Fruit fly (Drosophila melanogaster): Measurements from ENCODE around the gene CG3769.

The CG3769 gene

dm6 chr2L:9449257-9449972 is 14.2 kb downstream of the CG3769 start (continued):
- TF ChIP-seq CG6683 (GFP tag; optimal IDR thresholded peaks at IDR 0.05) (peak; percentile 89), Ada2b (GFP tag; IDR thresholded peaks at IDR 0.05) (peak; percentile 85), slp2 (GFP tag; optimal IDR thresholded peaks at IDR 0.05) (peak; percentile 88), CG11723 (GFP tag; optimal IDR thresholded peaks at IDR 0.05) (peak; percentile 92), CG13624 (GFP tag; optimal IDR thresholded peaks at IDR 0.05) (peak; percentile 39), CG4617 (GFP tag; optimal IDR thresholded peaks at IDR 0.05; ENCODE audit: borderline replicate concordance) (peak; percentile 84), aop (GFP tag; IDR thresholded peaks at IDR 0.05) (peak; percentile 67), Lim3 (GFP tag; IDR thresholded peaks at IDR 0.05) (peak; percentile 93), CG15011 (GFP tag; optimal IDR thresholded peaks at IDR 0.05) (peak; percentile 89), NFAT (GFP tag; IDR thresholded peaks at IDR 0.05) (peak; percentile 89), Hr39 (optimal IDR thresholded peaks at IDR 0.05) (no peak), fd3F (GFP tag; optimal IDR thresholded peaks at IDR 0.05) (peak; percentile 89), CG8478 (optimal IDR thresholded peaks at IDR 0.05) (no peak), CG11247 (GFP tag; IDR thresholded peaks at IDR 0.05) (peak; percentile 91), CG11398 (GFP tag; optimal IDR thresholded peaks at IDR 0.05) (peak; percentile 34), ase (GFP tag; IDR thresholded peaks at IDR 0.05) (peak; percentile 91), Ets97D (GFP tag; optimal IDR thresholded peaks at IDR 0.05) (no peak), ranshi (GFP tag; IDR thresholded peaks at IDR 0.05) (peak; percentile 93), CG2712 (tag; optimal IDR thresholded peaks at IDR 0.05) (peak; percentile 98), row (GFP tag; IDR thresholded peaks at IDR 0.05) (peak; percentile 99), da (GFP tag; optimal IDR thresholded peaks at IDR 0.05) (peak; percentile 63), cad (GFP tag; optimal IDR thresholded peaks at IDR 0.05) (no peak), Opbp (GFP tag; IDR thresholded peaks at IDR 0.05; ENCODE audit: partially characterized antibody) (peak; percentile 74), CG30403 (GFP tag; optimal IDR thresholded peaks at IDR 0.05) (peak; percentile 96), CG14860 (GFP tag; IDR thresholded peaks at IDR 0.05; ENCODE audit: partially characterized antibody) (no peak), CG9437 (GFP tag; optimal IDR thresholded peaks at IDR 0.05) (peak; percentile 87), Sox102F (GFP tag; optimal IDR thresholded peaks at IDR 0.05) (peak; percentile 88), abd-A (tag; optimal IDR thresholded peaks at IDR 0.05) (peak; percentile 83), knrl (GFP tag; IDR thresholded peaks at IDR 0.05; ENCODE audit: partially characterized antibody) (no peak), so (GFP tag; IDR thresholded peaks at IDR 0.05) (peak; percentile 96; the same call in 2 of the 3 replicates), CG13894 (tag; optimal IDR thresholded peaks at IDR 0.05) (peak; percentile 87), CG8281 (tag; optimal IDR thresholded peaks at IDR 0.05) (peak; percentile 86), wek (GFP tag; optimal IDR thresholded peaks at IDR 0.05) (peak; percentile 43), crc (GFP tag; optimal IDR thresholded peaks at IDR 0.05) (no peak), CG6791 (GFP tag; IDR thresholded peaks at IDR 0.05; ENCODE audit: partially characterized antibody) (peak; percentile 54; the same call in 1 of the 3 replicates), CG2889 (GFP tag; IDR thresholded peaks at IDR 0.05) (peak; percentile 91), CG10654 (GFP tag; optimal IDR thresholded peaks at IDR 0.05) (peak; percentile 91), Hr3 (GFP tag; optimal IDR thresholded peaks at IDR 0.05) (peak; percentile 96), CG15514 (GFP tag; optimal IDR thresholded peaks at IDR 0.05) (peak; percentile 74), NC2α (GFP tag; optimal IDR thresholded peaks at IDR 0.05) (peak; percentile 59), stc (GFP tag; IDR thresholded peaks at IDR 0.05) (peak; percentile 93), H2.0 (GFP tag; IDR thresholded peaks at IDR 0.05) (peak; percentile 91), CG10209 (GFP tag; optimal IDR thresholded peaks at IDR 0.05) (peak; percentile 98), MTF-1 (GFP tag; optimal IDR thresholded peaks at IDR 0.05; ENCODE audit: borderline replicate concordance) (peak; percentile 18), dpn (GFP tag; optimal IDR thresholded peaks at IDR 0.05) (peak; percentile 89 to 97), Doc3 (GFP tag; IDR thresholded peaks at IDR 0.05; ENCODE audit: partially characterized antibody) (no peak), az2 (GFP tag; optimal IDR thresholded peaks at IDR 0.05) (peak; percentile 95), CG17359 (tag; optimal IDR thresholded peaks at IDR 0.05) (peak; percentile 91), CG4854 (GFP tag; optimal IDR thresholded peaks at IDR 0.05) (peak; percentile 78), unc-4 (GFP tag; IDR thresholded peaks at IDR 0.05; ENCODE audit: partially characterized antibody) (no peak)
